Worm (Caenorhabditis elegans): ENCODE data around the gene dre-1.

DNA sequence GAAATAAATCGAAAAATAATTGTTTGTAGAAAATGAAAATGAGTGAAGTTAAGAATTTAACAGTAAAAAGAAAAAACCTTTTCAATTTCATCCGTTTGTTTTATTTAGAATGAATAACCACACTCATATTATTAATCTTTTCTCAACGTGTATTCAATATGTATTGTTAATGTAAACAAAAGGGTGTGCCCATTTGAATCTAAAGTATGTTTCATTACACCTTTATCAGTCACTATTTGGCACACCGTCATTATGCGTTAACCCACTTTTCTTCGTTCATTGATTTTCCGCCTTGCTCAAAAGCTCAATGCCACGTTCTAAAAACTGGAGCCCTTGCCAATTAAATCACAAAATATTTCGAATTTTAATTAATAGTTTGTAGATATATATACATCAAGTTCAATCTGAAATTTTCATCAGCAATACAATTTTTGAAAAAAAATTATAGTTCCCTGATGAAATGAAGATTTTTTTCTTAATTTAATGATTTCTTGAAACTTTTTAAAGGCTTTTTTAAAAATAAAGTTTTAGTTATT, 19.6 kb upstream of the dre-1 start, which contains the start of gene K04A8.1:
- TF ChIP-seq flt-1 (GFP tag; IDR thresholded peaks at IDR 0.05) (no peak), tab-1 (GFP tag; IDR thresholded peaks at IDR 0.05) (no peak), klf-2 (GFP tag; conservative IDR thresholded peaks at IDR 0.05) (no peak)

All from whole organism, midembryonic.